Worm (Caenorhabditis elegans) whole organism, L2 larva: ENCODE results near the gene nspb-5.
"Not testable (repeated sequence)": the region's sequence is repeated elsewhere in the genome, so short reads cannot be mapped to it uniquely, and the experiment has no call there.

Experiments
- F13H6.1 ChIP-seq: sonication (generic microtip); optimal IDR thresholded peaks from 2 replicates; lab custom pipeline; 2016; ENCODE audit warnings: missing genetic modification characterization, missing compliant biosample characterization
- R02D3.7 ChIP-seq: fragments of 150-350 bp; optimal IDR thresholded peaks from 2 replicates; lab custom pipeline; 2014; ENCODE audit warnings: missing biosample characterization, missing genetic modification characterization
- Y55F3AM.14 ChIP-seq: fragments of 200-800 bp; sonication (Bioruptor generic); optimal IDR thresholded peaks from 2 replicates; lab custom pipeline; 2018; ENCODE audit warnings: mild to moderate bottlenecking, missing genetic modification characterization, missing compliant biosample characterization
- ZK546.5 ChIP-seq: sonication (generic microtip); optimal IDR thresholded peaks from 2 replicates; lab custom pipeline; 2017; ENCODE audit warnings: missing biosample characterization, missing genetic modification characterization
- aly-2 ChIP-seq: fragments of 150-350 bp; optimal IDR thresholded peaks from 2 replicates; lab custom pipeline; 2014; ENCODE audit warnings: missing biosample characterization, missing genetic modification characterization
- ceh-82 ChIP-seq: fragments of 150-350 bp; optimal IDR thresholded peaks from 2 replicates; lab custom pipeline; 2014; ENCODE audit warnings: missing biosample characterization, missing genetic modification characterization
- crh-2 ChIP-seq: sonication (generic microtip); optimal IDR thresholded peaks from 2 replicates; lab custom pipeline; 2017; ENCODE audit warnings: missing biosample characterization, missing genetic modification characterization
- dmd-4 ChIP-seq: sonication (generic microtip); optimal IDR thresholded peaks from 2 replicates; lab custom pipeline; 2017; ENCODE audit warnings: missing biosample characterization, missing genetic modification characterization
- elt-3 ChIP-seq: sonication (generic microtip); optimal IDR thresholded peaks from 2 replicates; lab custom pipeline; 2017; ENCODE audit warnings: missing biosample characterization, missing genetic modification characterization
- fos-1 ChIP-seq: fragments of 150-350 bp; optimal IDR thresholded peaks from 2 replicates; lab custom pipeline; 2014; ENCODE audit warnings: missing biosample characterization, missing genetic modification characterization
- lin-11 ChIP-seq: fragments of 150-350 bp; sonication (generic microtip); optimal IDR thresholded peaks from 2 replicates; lab custom pipeline; 2014; ENCODE audit warnings: missing biosample characterization, missing genetic modification characterization, inconsistent platforms, mixed read lengths
- lin-13 ChIP-seq: fragments of 150-350 bp; optimal IDR thresholded peaks from 2 replicates; lab custom pipeline; 2014; ENCODE audit warnings: missing biosample characterization, missing genetic modification reagents, missing genetic modification characterization
- lin-39 ChIP-seq: fragments of 150-350 bp; optimal IDR thresholded peaks from 2 replicates; lab custom pipeline; 2014; ENCODE audit warnings: missing biosample characterization, missing genetic modification reagents, missing genetic modification characterization
- lsy-2 ChIP-seq, 2 experiments: fragments of 150-350 bp in 1 of 2; sonication (generic microtip) in 1 of 2; optimal IDR thresholded peaks; 2 replicates each; lab custom pipeline; 2014 to 2017; ENCODE audit warnings: missing biosample characterization in 2 of 2, missing genetic modification characterization in 2 of 2
- mab-5 ChIP-seq: fragments of 150-350 bp; optimal IDR thresholded peaks from 2 replicates; lab custom pipeline; 2014; ENCODE audit warnings: missing biosample characterization, missing genetic modification characterization
- mdl-1 ChIP-seq, 2 experiments: fragments of 150-350 bp in 1 of 2; sonication (generic microtip) in 1 of 2; optimal IDR thresholded peaks; 2 replicates each; lab custom pipeline; 2017; ENCODE audit warnings: missing biosample characterization in 2 of 2, missing genetic modification characterization in 2 of 2
- nhr-11 ChIP-seq: fragments of 150-350 bp; optimal IDR thresholded peaks from 2 replicates; lab custom pipeline; 2014; ENCODE audit warnings: missing biosample characterization, missing genetic modification characterization
- nhr-129 ChIP-seq: fragments of 150-350 bp; optimal IDR thresholded peaks from 2 replicates; lab custom pipeline; 2014; ENCODE audit warnings: missing biosample characterization, missing genetic modification characterization
- nhr-23 ChIP-seq: fragments of 150-350 bp; optimal IDR thresholded peaks from 2 replicates; lab custom pipeline; 2014; ENCODE audit warnings: missing biosample characterization, missing genetic modification reagents, missing genetic modification characterization
- nhr-237 ChIP-seq: fragments of 150-350 bp; optimal IDR thresholded peaks from 2 replicates; lab custom pipeline; 2014; ENCODE audit warnings: missing biosample characterization, missing genetic modification characterization
- peb-1 ChIP-seq: fragments of 150-350 bp; optimal IDR thresholded peaks from 2 replicates; lab custom pipeline; 2014; ENCODE audit warnings: missing biosample characterization, missing genetic modification characterization
- skn-1 ChIP-seq: sonication (generic microtip); optimal IDR thresholded peaks from 2 replicates; lab custom pipeline; 2017; ENCODE audit warnings: missing biosample characterization, missing genetic modification characterization
- sma-9 ChIP-seq, 2 experiments: fragments of 150-350 bp in 1 of 2; sonication (generic microtip) in 1 of 2; optimal IDR thresholded peaks; 2 replicates each; lab custom pipeline; 2014 to 2016; ENCODE audit warnings: missing genetic modification characterization in 2 of 2, mild to moderate bottlenecking in 1 of 2, missing biosample characterization in 1 of 2, missing compliant biosample characterization in 1 of 2, missing genetic modification reagents in 1 of 2, moderate library complexity in 1 of 2
- snpc-4 ChIP-seq: fragments of 150-350 bp; optimal IDR thresholded peaks from 2 replicates; lab custom pipeline; 2014; ENCODE audit warnings: missing biosample characterization, missing genetic modification characterization
- unc-55 ChIP-seq: fragments of 150-350 bp; sonication (generic microtip); optimal IDR thresholded peaks from 3 replicates; lab custom pipeline; 2014; ENCODE audit warnings: missing biosample characterization, missing genetic modification reagents, missing genetic modification characterization
- unc-62 ChIP-seq: fragments of 150-350 bp; optimal IDR thresholded peaks from 2 replicates; lab custom pipeline; 2014; ENCODE audit warnings: missing biosample characterization, missing genetic modification reagents, missing genetic modification characterization

The nspb-5 gene

ce11 chrIV:6585397-6585921 lies 13.4 kb upstream of the nspb-5 start, which contains the start of the genes F38A5.2 and dnj-11 (continued):
- TF ChIP-seq lin-13 (GFP tag; lab: Kevin White, UChicago) (peak; percentile 83), sma-9 (GFP tag; optimal IDR thresholded peaks at IDR 0.05; lab: Kevin White, UChicago) (peak; percentile 88), sma-9 (tag; optimal IDR thresholded peaks at IDR 0.05; lab: Kevin White, UChicago) (no peak), ZK546.5 (no peak), lin-39 (tag; lab: Kevin White, UChicago) (no peak), elt-3 (tag; lab: Kevin White, UChicago) (no peak), lsy-2 (tag; optimal IDR thresholded peaks at IDR 0.05; lab: Kevin White, UChicago) (peak; percentile 64 to 90), mdl-1 (tag; optimal IDR thresholded peaks at IDR 0.05; lab: Kevin White, UChicago) (no peak)

DNA sequence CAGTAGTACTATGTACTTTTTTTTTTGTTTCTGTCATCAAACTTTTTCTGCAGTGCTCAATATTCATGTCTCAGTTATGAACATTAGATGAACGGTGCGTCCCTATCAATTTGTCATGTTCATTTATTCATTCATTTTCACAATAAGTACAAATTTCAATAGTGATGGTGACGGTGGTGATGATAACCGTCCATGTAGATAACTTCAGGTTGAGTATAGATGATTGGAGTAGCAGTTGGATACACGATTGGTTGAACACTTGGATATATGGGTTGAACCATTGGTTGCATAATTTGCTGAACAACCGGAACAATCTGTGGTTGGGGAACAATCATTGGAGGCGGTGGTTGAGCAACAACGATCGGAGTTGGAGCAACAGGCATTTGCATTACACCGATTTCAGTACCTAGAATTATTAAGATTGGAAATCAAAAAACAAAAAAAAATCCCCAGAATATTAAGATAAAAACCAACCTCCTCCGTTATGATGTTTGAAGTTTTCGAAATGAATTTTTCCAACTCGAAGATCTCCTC lies 10.7 kb upstream of the nspb-5 start:
- no peak for TF ChIP-seq R02D3.7 (tag; lab: Kevin White, UChicago)
- no peak for TF ChIP-seq mab-5 (tag; lab: Kevin White, UChicago)
- no peak for TF ChIP-seq snpc-4 (tag; lab: Kevin White, UChicago)
- no peak for TF ChIP-seq nhr-23 (tag; lab: Kevin White, UChicago)
- no peak for TF ChIP-seq nhr-11 (tag; lab: Kevin White, UChicago)
- TF ChIP-seq aly-2 (tag; lab: Kevin White, UChicago), result no peak
- no peak for TF ChIP-seq unc-62 (GFP tag; lab: Kevin White, UChicago)
- TF ChIP-seq Y55F3AM.14 (GFP tag; lab: Kevin White, UChicago), result no peak
- TF ChIP-seq dmd-4 (tag; lab: Kevin White, UChicago), result no peak
- no peak for TF ChIP-seq lin-11 (tag; lab: Kevin White, UChicago)
- TF ChIP-seq nhr-129 (tag; lab: Kevin White, UChicago), result no peak

ce11 chrIV:6590029-6590428 lies 8.8 kb upstream of the nspb-5 start, which contains the start of the genes lec-11 and irld-7:
Gene lec-11 (minus strand): TSS chrIV:6590154.
Gene irld-7 (plus strand): TSS chrIV:6590360.
- peak; percentile 93 for TF ChIP-seq fos-1
- TF ChIP-seq aly-2 (tag; lab: Kevin White, UChicago), result no peak
- peak; percentile 25 for TF ChIP-seq sma-9 (GFP tag; optimal IDR thresholded peaks at IDR 0.05; lab: Kevin White, UChicago)
- TF ChIP-seq sma-9 (tag; optimal IDR thresholded peaks at IDR 0.05; lab: Kevin White, UChicago), result no peak

ce11 chrIV:6591010-6591746 lies 7.7 kb upstream of the nspb-5 start, which contains the start of the genes nspb-1 and nspb-2:
Gene nspb-1 (minus strand): TSS chrIV:6591110.
Gene nspb-2 (plus strand): TSS chrIV:6591696.
- not testable (repeated sequence) for TF ChIP-seq crh-2; snpc-4 (tag; lab: Kevin White, UChicago); lsy-2 (tag; optimal IDR thresholded peaks at IDR 0.05; lab: Kevin White, UChicago)

- not testable (repeated sequence) for TF ChIP-seq F13H6.1; snpc-4 (tag; lab: Kevin White, UChicago); nhr-237 (tag; lab: Kevin White, UChicago)
Observed at ce11 chrIV:6594871-6595270, 4.0 kb upstream of the nspb-5 start, which contains the start of gene nspb-3. Gene nspb-3 (minus strand): TSS chrIV:6594971.

- TF ChIP-seq ceh-82 (tag; lab: Kevin White, UChicago), result no peak
- TF ChIP-seq peb-1 (tag; lab: Kevin White, UChicago), result no peak
- TF ChIP-seq unc-62 (GFP tag; lab: Kevin White, UChicago), result no peak
- no peak for TF ChIP-seq unc-55 (GFP tag; lab: Kevin White, UChicago)
- TF ChIP-seq aly-2 (tag; lab: Kevin White, UChicago), result no peak
- TF ChIP-seq sma-9 (GFP tag; optimal IDR thresholded peaks at IDR 0.05; lab: Kevin White, UChicago), result no peak
- no peak for TF ChIP-seq sma-9 (tag; optimal IDR thresholded peaks at IDR 0.05; lab: Kevin White, UChicago)
- no peak for TF ChIP-seq R02D3.7 (tag; lab: Kevin White, UChicago)
- TF ChIP-seq skn-1, result no peak
Observed at ce11 chrIV:6595912-6596311, 2.9 kb upstream of the nspb-5 start, which contains the start of gene F38A5.22. Gene F38A5.22 (minus strand): TSS chrIV:6595940.
